Fruit fly (Drosophila melanogaster): ENCODE data around the gene HP1c.

DNA sequence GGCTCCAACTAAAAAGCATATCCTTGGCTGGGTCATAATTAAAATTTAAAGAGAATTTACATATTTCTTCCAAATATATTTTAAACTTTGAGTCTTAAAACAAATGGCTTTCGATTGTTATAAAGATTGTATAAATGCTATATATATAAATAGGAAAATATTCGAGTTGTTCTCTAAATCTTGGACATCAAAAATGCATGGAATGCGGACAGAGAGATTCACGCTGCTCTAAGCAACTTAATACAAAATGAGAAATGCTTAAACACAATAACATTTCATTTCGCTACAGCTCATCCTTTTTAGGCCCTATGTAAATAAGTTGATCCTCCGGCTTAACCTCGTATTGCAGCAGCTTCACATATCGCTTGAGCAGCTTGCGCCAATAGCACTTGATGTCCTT is 3.5 kb downstream of the HP1c start, which contains the start of gene CG31139:
- TF ChIP-seq CG8478 (optimal IDR thresholded peaks at IDR 0.05) (no peak), psq (optimal IDR thresholded peaks at IDR 0.05) (no peak), EcR (GFP tag; optimal IDR thresholded peaks at IDR 0.05) (no peak), Dll (optimal IDR thresholded peaks at IDR 0.05) (no peak), pan (optimal IDR thresholded peaks at IDR 0.05) (no peak), usp (GFP tag; optimal IDR thresholded peaks at IDR 0.05) (no peak)
